Worm (Caenorhabditis elegans) whole organism, midembryonic: ENCODE data around the gene irld-24.

Source experiments
- cog-1 ChIP-seq: sonication (generic microtip); optimal IDR thresholded peaks from 2 replicates; lab custom pipeline; 2016; ENCODE audit warnings: missing genetic modification characterization, missing compliant biosample characterization
- flt-1 ChIP-seq: fragments of 200-800 bp; sonication (Bioruptor generic); IDR thresholded peaks from 2 replicates; pipeline ENCODE4 v1.3.6; 2022; ENCODE audit warnings: missing genetic modification characterization, missing compliant biosample characterization
- med-1 ChIP-seq: sonication (generic microtip); optimal IDR thresholded peaks from 2 replicates; lab custom pipeline; 2017; ENCODE audit warnings: missing genetic modification characterization, mild to moderate bottlenecking, missing compliant biosample characterization, antibody characterized with exemption, missing genetic modification reagents; ENCODE audit not compliant: insufficient read depth

ce11 chrX:13937910-13938309, 48.5 kb upstream of the irld-24 start:
- TF ChIP-seq cog-1 (tag; lab: Kevin White, UChicago) = no peak
- TF ChIP-seq med-1 = no peak
- no peak for TF ChIP-seq flt-1 (GFP tag; lab: Robert Waterston, UW)
